Worm (Caenorhabditis elegans) whole organism, L1 larva: ENCODE measurements around the gene C26B2.7.

Experiments used
- F16B12.6 ChIP-seq: fragments of 150-350 bp; optimal IDR thresholded peaks from 2 replicates; lab custom pipeline; 2014; ENCODE audit warnings: missing biosample characterization, missing genetic modification characterization
- alr-1 ChIP-seq: fragments of 200-800 bp; sonication (Bioruptor generic); optimal IDR thresholded peaks from 2 replicates; lab custom pipeline; 2018; ENCODE audit warnings: borderline replicate concordance, mild to moderate bottlenecking, missing genetic modification characterization, missing compliant biosample characterization
- blmp-1 ChIP-seq: fragments of 150-350 bp; optimal IDR thresholded peaks from 2 replicates; lab custom pipeline; 2014; ENCODE audit warnings: missing biosample characterization, missing genetic modification characterization
- ceh-8 ChIP-seq: fragments of 200-800 bp; sonication (Bioruptor generic); optimal IDR thresholded peaks from 2 replicates; lab custom pipeline; 2018; ENCODE audit warnings: mild to moderate bottlenecking, missing genetic modification characterization, moderate library complexity, missing compliant biosample characterization
- ceh-88 ChIP-seq: fragments of 200-800 bp; sonication (Bioruptor generic); IDR thresholded peaks from 2 replicates; pipeline ENCODE4 v1.3.6; 2022; ENCODE audit warnings: missing genetic modification characterization, missing compliant biosample characterization
- dpl-1 ChIP-seq, 3 experiments: fragments of 150-350 bp in 2 of 3; sonication (generic microtip) in 1 of 3; optimal IDR thresholded peaks; 2 replicates each; lab custom pipeline; 2014 to 2017; ENCODE audit warnings: missing biosample characterization in 3 of 3, missing genetic modification characterization in 3 of 3, missing genetic modification reagents in 3 of 3
- dsc-1 ChIP-seq: sonication (generic microtip); optimal IDR thresholded peaks from 2 replicates; lab custom pipeline; 2016; ENCODE audit warnings: mild to moderate bottlenecking, missing genetic modification characterization, missing compliant biosample characterization
- efl-3 ChIP-seq: fragments of 200-800 bp; sonication (Bioruptor generic); optimal IDR thresholded peaks from 2 replicates; lab custom pipeline; 2018; ENCODE audit warnings: mild to moderate bottlenecking, missing genetic modification characterization, missing compliant biosample characterization
- egl-13 ChIP-seq: sonication (generic microtip); optimal IDR thresholded peaks from 2 replicates; lab custom pipeline; 2016; ENCODE audit warnings: missing genotype, missing genetic modification reagents, missing genetic modification characterization, missing compliant biosample characterization
- elt-2 ChIP-seq: sonication (generic microtip); optimal IDR thresholded peaks from 2 replicates; lab custom pipeline; 2016; ENCODE audit warnings: missing genetic modification characterization, mild to moderate bottlenecking, inconsistent platforms, missing compliant biosample characterization, missing genetic modification reagents
- elt-3 ChIP-seq, 6 experiments: fragments of 150-350 bp in 1 of 6; sonication (generic microtip); optimal IDR thresholded peaks; 2 replicates each; lab custom pipeline; 2017 to 2018; ENCODE audit warnings: missing biosample characterization in 6 of 6, missing genetic modification characterization in 6 of 6, inconsistent platforms in 1 of 6
- fkh-10 ChIP-seq: sonication (generic microtip); optimal IDR thresholded peaks from 2 replicates; lab custom pipeline; 2017; ENCODE audit warnings: missing biosample characterization, missing genetic modification reagents, missing genetic modification characterization
- fos-1 ChIP-seq: fragments of 150-350 bp; optimal IDR thresholded peaks from 2 replicates; lab custom pipeline; 2014; ENCODE audit warnings: missing biosample characterization, missing genetic modification characterization
- hpl-2 ChIP-seq: fragments of 150-350 bp; optimal IDR thresholded peaks from 2 replicates; lab custom pipeline; 2014; ENCODE audit warnings: missing biosample characterization, missing genetic modification reagents, missing genetic modification characterization
- irx-1 ChIP-seq: sonication (generic microtip); optimal IDR thresholded peaks from 2 replicates; lab custom pipeline; 2016; ENCODE audit warnings: missing genetic modification characterization, missing compliant biosample characterization
- jun-1 ChIP-seq: fragments of 150-350 bp; optimal IDR thresholded peaks from 2 replicates; lab custom pipeline; 2014; ENCODE audit warnings: missing biosample characterization, missing genetic modification reagents, missing genetic modification characterization
- lin-13 ChIP-seq: fragments of 150-350 bp; optimal IDR thresholded peaks from 2 replicates; lab custom pipeline; 2014; ENCODE audit warnings: missing biosample characterization, missing genetic modification reagents, missing genetic modification characterization
- lin-14 ChIP-seq: fragments of 200-800 bp; sonication (Bioruptor generic); optimal IDR thresholded peaks from 2 replicates; lab custom pipeline; 2018; ENCODE audit warnings: mild to moderate bottlenecking, missing genetic modification characterization, moderate library complexity, missing compliant biosample characterization
- lin-15B ChIP-seq: fragments of 150-350 bp; sonication (generic microtip); optimal IDR thresholded peaks from 3 replicates; lab custom pipeline; 2014; ENCODE audit warnings: missing biosample characterization, missing genetic modification characterization
- lin-35 ChIP-seq, 2 experiments: fragments of 150-350 bp; optimal IDR thresholded peaks; 2 replicates each; lab custom pipeline; 2014; ENCODE audit warnings: missing biosample characterization in 2 of 2, missing genetic modification characterization in 2 of 2, missing genetic modification reagents in 2 of 2
- lsy-2 ChIP-seq, 2 experiments: fragments of 150-350 bp; optimal IDR thresholded peaks; 2 replicates each; lab custom pipeline; 2014; ENCODE audit warnings: missing biosample characterization in 2 of 2, missing genetic modification characterization in 2 of 2
- mab-9 ChIP-seq: fragments of 200-800 bp; sonication (Bioruptor generic); IDR thresholded peaks from 2 replicates; pipeline ENCODE4 v1.3.6; 2022; ENCODE audit warnings: missing genetic modification reagents, missing genetic modification characterization, missing compliant biosample characterization
- mdl-1 ChIP-seq, 2 experiments: fragments of 150-350 bp; optimal IDR thresholded peaks; 2 replicates each; lab custom pipeline; 2014 to 2017; ENCODE audit warnings: missing biosample characterization in 2 of 2, missing genetic modification characterization in 2 of 2, inconsistent platforms in 1 of 2
- mep-1 ChIP-seq: fragments of 150-350 bp; optimal IDR thresholded peaks from 2 replicates; lab custom pipeline; 2014; ENCODE audit warnings: missing biosample characterization, missing genetic modification characterization
- nhr-11 ChIP-seq: fragments of 150-350 bp; optimal IDR thresholded peaks from 2 replicates; lab custom pipeline; 2014; ENCODE audit warnings: missing biosample characterization, missing genetic modification characterization
- nhr-19 ChIP-seq: fragments of 200-800 bp; sonication (Bioruptor generic); conservative IDR thresholded peaks from 2 replicates; pipeline ENCODE4 v1.3.6; 2022; ENCODE audit warnings: missing genetic modification characterization, missing compliant biosample characterization
- nhr-20 ChIP-seq: sonication (generic microtip); optimal IDR thresholded peaks from 2 replicates; lab custom pipeline; 2016; ENCODE audit warnings: mild to moderate bottlenecking, missing genetic modification characterization, missing compliant biosample characterization
- nhr-237 ChIP-seq: fragments of 150-350 bp; optimal IDR thresholded peaks from 2 replicates; lab custom pipeline; 2014; ENCODE audit warnings: missing biosample characterization, missing genetic modification characterization
- nhr-71 ChIP-seq: sonication (generic microtip); optimal IDR thresholded peaks from 2 replicates; lab custom pipeline; 2016; ENCODE audit warnings: mild to moderate bottlenecking, missing genetic modification characterization, moderate library complexity, missing compliant biosample characterization
- nhr-76 ChIP-seq: sonication (generic microtip); optimal IDR thresholded peaks from 2 replicates; lab custom pipeline; 2017; ENCODE audit warnings: missing biosample characterization, missing genetic modification characterization
- nhr-77 ChIP-seq: fragments of 150-350 bp; optimal IDR thresholded peaks from 2 replicates; lab custom pipeline; 2014; ENCODE audit warnings: missing biosample characterization, missing genetic modification characterization
- nhr-85 ChIP-seq: sonication (generic microtip); peaks from one replicate; lab custom pipeline; 2016; ENCODE audit warnings: missing genetic modification characterization, inconsistent platforms, missing compliant biosample characterization
- nhr-90 ChIP-seq: sonication (generic microtip); optimal IDR thresholded peaks from 2 replicates; lab custom pipeline; 2016; ENCODE audit warnings: mild to moderate bottlenecking, missing genetic modification characterization, missing compliant biosample characterization; ENCODE audit not compliant: poor library complexity
- pax-3 ChIP-seq: fragments of 200-800 bp; sonication (Bioruptor generic); optimal IDR thresholded peaks from 2 replicates; lab custom pipeline; 2018; ENCODE audit warnings: mild to moderate bottlenecking, missing genetic modification characterization, moderate library complexity, missing compliant biosample characterization
- pqm-1 ChIP-seq: sonication (generic microtip); optimal IDR thresholded peaks from 3 replicates; lab custom pipeline; 2017; ENCODE audit warnings: missing biosample characterization, missing genetic modification characterization
- rnt-1 ChIP-seq: sonication (generic microtip); optimal IDR thresholded peaks from 2 replicates; lab custom pipeline; 2016; ENCODE audit warnings: mild to moderate bottlenecking, missing genetic modification characterization, moderate library complexity, missing compliant biosample characterization
- skn-1 ChIP-seq: fragments of 150-350 bp; optimal IDR thresholded peaks from 2 replicates; lab custom pipeline; 2014; ENCODE audit warnings: missing biosample characterization, missing genetic modification characterization
- sptf-1 ChIP-seq: fragments of 150-350 bp; optimal IDR thresholded peaks from 2 replicates; lab custom pipeline; 2014; ENCODE audit warnings: missing biosample characterization, missing genetic modification characterization
- sup-37 ChIP-seq: fragments of 200-800 bp; sonication (Bioruptor generic); optimal IDR thresholded peaks from 2 replicates; lab custom pipeline; 2018; ENCODE audit warnings: mild to moderate bottlenecking, missing genetic modification characterization, missing compliant biosample characterization
- tlp-1 ChIP-seq: fragments of 150-350 bp; optimal IDR thresholded peaks from 2 replicates; lab custom pipeline; 2014; ENCODE audit warnings: missing biosample characterization, missing genetic modification characterization
- unc-98 ChIP-seq: fragments of 200-800 bp; sonication (Bioruptor generic); IDR thresholded peaks from 2 replicates; pipeline ENCODE4 v1.3.6; 2022; ENCODE audit warnings: missing genetic modification characterization, missing compliant biosample characterization
- zip-4 ChIP-seq: fragments of 200-800 bp; sonication (Bioruptor generic); optimal IDR thresholded peaks from 2 replicates; lab custom pipeline; 2018; ENCODE audit warnings: mild to moderate bottlenecking, missing genetic modification characterization, moderate library complexity, missing compliant biosample characterization

The C26B2.7 gene

ce11 chrIV:8022035-8022673, 6.1 kb downstream of the C26B2.7 start, which contains the start of gene C26B2.2:
Gene C26B2.2, minus strand, starts transcription at chrIV:8022122.
- no peak for TF ChIP-seq mep-1 (tag; lab: Kevin White, UChicago)
- TF ChIP-seq ceh-88 (GFP tag; lab: Robert Waterston, UW), result peak; percentile 15; the same call in 1 of the 2 replicates

DNA sequence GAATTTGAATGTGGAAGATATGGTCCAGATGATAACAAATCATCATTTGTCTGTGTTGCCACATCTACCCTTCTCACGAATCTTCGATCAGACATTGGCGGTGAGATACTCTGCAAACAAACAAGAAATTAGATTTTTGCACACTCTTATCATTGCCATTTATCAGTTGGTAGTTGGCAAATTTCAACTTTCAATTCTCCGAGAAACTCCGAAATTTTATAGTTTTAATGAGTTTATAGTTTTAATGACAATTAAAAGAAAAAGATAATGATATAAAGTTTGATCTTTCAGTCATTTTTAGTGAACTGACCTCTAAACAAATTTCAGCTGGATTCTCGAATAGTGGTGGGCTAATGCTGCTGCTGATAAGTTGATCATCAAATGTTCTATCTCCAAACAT, 7.8 kb downstream of the C26B2.7 start:
- TF ChIP-seq hpl-2 (no peak), nhr-85 (peak; percentile 13), elt-2 (tag; lab: Kevin White, UChicago) (peak; percentile 14)

DNA sequence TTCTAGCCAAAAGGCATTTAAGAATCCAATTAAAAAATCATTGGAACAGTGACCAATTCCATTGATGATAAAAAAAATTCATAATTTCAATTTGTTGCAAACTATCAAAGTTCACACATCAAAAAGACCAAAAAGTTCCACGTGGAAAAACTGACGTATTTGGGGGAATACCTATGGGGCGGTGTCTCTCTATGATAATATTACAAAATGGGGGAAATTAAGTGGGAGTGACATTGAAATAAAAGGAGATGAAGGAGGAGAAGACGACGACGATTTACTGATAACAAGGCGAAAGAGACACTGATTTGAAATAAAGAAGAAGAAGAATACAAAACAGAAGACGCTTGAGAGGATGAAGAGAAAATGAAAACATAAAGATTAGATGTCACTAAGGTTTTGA, 10.3 kb downstream of the C26B2.7 start:
- no peak for TF ChIP-seq sup-37 (GFP tag; lab: Kevin White, UChicago)
- TF ChIP-seq dpl-1 (GFP tag; optimal IDR thresholded peaks at IDR 0.05; lab: Kevin White, UChicago), result no peak
- no peak for TF ChIP-seq egl-13
- no peak for TF ChIP-seq irx-1 (tag; lab: Kevin White, UChicago)
- no peak for TF ChIP-seq skn-1
- TF ChIP-seq elt-3 (tag; optimal IDR thresholded peaks at IDR 0.05; lab: Kevin White, UChicago), result peak in 4 of 6 experiments; percentile 64 to 85 (median 78)
- peak; percentile 57 for TF ChIP-seq lin-14 (GFP tag; lab: Kevin White, UChicago)
- no peak for TF ChIP-seq pax-3 (tag; lab: Kevin White, UChicago)
- TF ChIP-seq rnt-1 (tag; lab: Kevin White, UChicago), result no peak
- TF ChIP-seq elt-2 (tag; lab: Kevin White, UChicago), result peak; percentile 62
- no peak for TF ChIP-seq lin-13 (GFP tag; lab: Kevin White, UChicago)
- peak; percentile 72 for TF ChIP-seq blmp-1 (tag; lab: Kevin White, UChicago)
- peak; percentile 42 for TF ChIP-seq nhr-20
- TF ChIP-seq mdl-1 (tag; optimal IDR thresholded peaks at IDR 0.05; lab: Kevin White, UChicago), result peak in 1 of 2 experiments; percentile 24
- TF ChIP-seq nhr-90 (tag; lab: Kevin White, UChicago), result peak; percentile 35
- peak; percentile 10 for TF ChIP-seq pqm-1 (tag; lab: Kevin White, UChicago)
- TF ChIP-seq nhr-237 (tag; lab: Kevin White, UChicago), result no peak
- TF ChIP-seq lsy-2 (tag; optimal IDR thresholded peaks at IDR 0.05; lab: Kevin White, UChicago), result peak in 1 of 2 experiments; percentile 17
- no peak for TF ChIP-seq tlp-1 (tag; lab: Kevin White, UChicago)
- TF ChIP-seq jun-1 (tag; lab: Kevin White, UChicago), result no peak
- no peak for TF ChIP-seq mab-9 (GFP tag; lab: Robert Waterston, UW)
- peak in 1 of 2 experiments; percentile 35 for TF ChIP-seq lin-35 (GFP tag; optimal IDR thresholded peaks at IDR 0.05; lab: Kevin White, UChicago)
- no peak for TF ChIP-seq ceh-8 (GFP tag; lab: Kevin White, UChicago)
- no peak for TF ChIP-seq zip-4
- peak; percentile 74 for TF ChIP-seq nhr-85
- no peak for TF ChIP-seq unc-98 (GFP tag; lab: Robert Waterston, UW)
- no peak for TF ChIP-seq sptf-1 (tag; lab: Kevin White, UChicago)
- peak; percentile 63 for TF ChIP-seq nhr-71 (tag; lab: Kevin White, UChicago)
- no peak for TF ChIP-seq dsc-1
- TF ChIP-seq fos-1, result peak; percentile 40
- no peak for TF ChIP-seq lin-15B (tag; lab: Kevin White, UChicago)
- no peak for TF ChIP-seq nhr-11

ce11 chrIV:8027293-8027866, 11.3 kb downstream of the C26B2.7 start:
- TF ChIP-seq blmp-1 (tag; lab: Kevin White, UChicago), result peak; percentile 71
- TF ChIP-seq pax-3 (tag; lab: Kevin White, UChicago), result no peak
- TF ChIP-seq egl-13, result no peak
- TF ChIP-seq nhr-71 (tag; lab: Kevin White, UChicago), result peak; percentile 35
- 0 out of 2 replicates have a peak, but pooled peaks have one; percentile 9 for TF ChIP-seq nhr-19
- TF ChIP-seq nhr-20, result peak; percentile 33
- TF ChIP-seq nhr-77 (tag; lab: Kevin White, UChicago), result no peak
- no peak for TF ChIP-seq fkh-10 (GFP tag; lab: Kevin White, UChicago)
- TF ChIP-seq F16B12.6 (tag; lab: Kevin White, UChicago), result no peak
- peak; percentile 94 for TF ChIP-seq nhr-85
- TF ChIP-seq lin-14 (GFP tag; lab: Kevin White, UChicago), result peak; percentile 24
- no peak for TF ChIP-seq alr-1 (tag; lab: Kevin White, UChicago)
- TF ChIP-seq nhr-90 (tag; lab: Kevin White, UChicago), result no peak
- TF ChIP-seq elt-3 (tag; optimal IDR thresholded peaks at IDR 0.05; lab: Kevin White, UChicago), result peak in 3 of 6 experiments; percentile 37 to 56 (median 44)
- no peak for TF ChIP-seq nhr-76 (tag; lab: Kevin White, UChicago)
- TF ChIP-seq efl-3, result no peak
